Worm (Caenorhabditis elegans): ENCODE data around the gene C54D10.13.

- TF ChIP-seq ceh-13 (GFP tag; optimal IDR thresholded peaks at IDR 0.05) (no peak), hnd-1 (tag; optimal IDR thresholded peaks at IDR 0.05) (no peak), ama-1 (optimal IDR thresholded peaks at IDR 0.05) (no peak), sea-1 (GFP tag; conservative IDR thresholded peaks at IDR 0.05) (no peak), pes-1 (GFP tag; IDR thresholded peaks at IDR 0.05) (no peak), tbx-37 (GFP tag; conservative IDR thresholded peaks at IDR 0.05) (no peak), flt-1 (GFP tag; IDR thresholded peaks at IDR 0.05) (no peak), scrt-1 (GFP tag; IDR thresholded peaks at IDR 0.05) (no peak)
Observed at ce11 chrV:12408525-12408924, 23.6 kb downstream of the C54D10.13 start, which contains the start of gene cdr-4.

Measured in whole organism, early embryonic.